Fruit fly (Drosophila melanogaster): ENCODE measurements around the gene Skel.
A peak's percentile ranks its signal among the peaks of the same experiment; 100 is the strongest.

The Skel gene

dm6 chr3R:10699020-10699951, 12.5 kb downstream of the Skel start (continued):
- TF ChIP-seq CG17385 (GFP tag; optimal IDR thresholded peaks at IDR 0.05) (no peak), CG16779 (GFP tag; IDR thresholded peaks at IDR 0.05) (no peak), CG10979 (tag; optimal IDR thresholded peaks at IDR 0.05) (no peak), repo (GFP tag; optimal IDR thresholded peaks at IDR 0.05) (no peak), bowl (GFP tag; IDR thresholded peaks at IDR 0.05) (no peak), Taf1 (GFP tag; IDR thresholded peaks at IDR 0.05) (no peak), lola (GFP tag; optimal IDR thresholded peaks at IDR 0.05) (no peak), Jarid2 (GFP tag; optimal IDR thresholded peaks at IDR 0.05) (peak; percentile 36), Hey (tag; optimal IDR thresholded peaks at IDR 0.05) (peak; percentile 76), ac (GFP tag; optimal IDR thresholded peaks at IDR 0.05) (no peak), Hmr (GFP tag; optimal IDR thresholded peaks at IDR 0.05) (peak; percentile 71), corto (GFP tag; optimal IDR thresholded peaks at IDR 0.05) (no peak), gt (GFP tag; IDR thresholded peaks at IDR 0.05) (no peak), Vsx1 (GFP tag; optimal IDR thresholded peaks at IDR 0.05) (no peak), CoRest (tag; optimal IDR thresholded peaks at IDR 0.05) (peak; percentile 25), CG12391 (tag; optimal IDR thresholded peaks at IDR 0.05) (peak; percentile 10), nerfin-1 (tag; optimal IDR thresholded peaks at IDR 0.05) (no peak), CG10543 (GFP tag; optimal IDR thresholded peaks at IDR 0.05) (peak; percentile 39), dmrt99B (tag; optimal IDR thresholded peaks at IDR 0.05) (no peak), Lpt (GFP tag; optimal IDR thresholded peaks at IDR 0.05) (no peak), lilli (GFP tag; optimal IDR thresholded peaks at IDR 0.05) (peak; percentile 53), CG2120 (GFP tag; optimal IDR thresholded peaks at IDR 0.05) (peak; percentile 81), tna (GFP tag; IDR thresholded peaks at IDR 0.05; ENCODE audit: partially characterized antibody) (no peak), Hsf (GFP tag; optimal IDR thresholded peaks at IDR 0.05) (peak; percentile 6), CG11456 (GFP tag; IDR thresholded peaks at IDR 0.05) (no peak), NC2α (GFP tag; optimal IDR thresholded peaks at IDR 0.05) (no peak), esg (GFP tag; conservative IDR thresholded peaks at IDR 0.05) (no peak), Rfx (GFP tag; IDR thresholded peaks at IDR 0.05) (peak; percentile 55), nom (GFP tag; optimal IDR thresholded peaks at IDR 0.05) (no peak), CG14441 (GFP tag; IDR thresholded peaks at IDR 0.05) (no peak), zfh2 (GFP tag; optimal IDR thresholded peaks at IDR 0.05) (peak; percentile 45), Mad (GFP tag; optimal IDR thresholded peaks at IDR 0.05) (no peak), Hr39 (optimal IDR thresholded peaks at IDR 0.05) (no peak), ind (GFP tag; optimal IDR thresholded peaks at IDR 0.05) (peak; percentile 22), CG6813 (GFP tag; optimal IDR thresholded peaks at IDR 0.05) (peak; percentile 24), CG10267 (tag; optimal IDR thresholded peaks at IDR 0.05) (no peak), CHES-1-like (GFP tag; optimal IDR thresholded peaks at IDR 0.05) (peak; percentile 27), CG13624 (GFP tag; optimal IDR thresholded peaks at IDR 0.05) (no peak), CG6683 (GFP tag; optimal IDR thresholded peaks at IDR 0.05) (no peak), lab (GFP tag; optimal IDR thresholded peaks at IDR 0.05) (peak; percentile 63), knrl (GFP tag; IDR thresholded peaks at IDR 0.05; ENCODE audit: partially characterized antibody) (no peak), pho (GFP tag; optimal IDR thresholded peaks at IDR 0.05) (no peak), CG18619 (GFP tag; optimal IDR thresholded peaks at IDR 0.05) (no peak), seq (GFP tag; IDR thresholded peaks at IDR 0.05) (peak; percentile 47; the same call in 1 of the 2 replicates), prd (optimal IDR thresholded peaks at IDR 0.05) (no peak), prd (GFP tag; IDR thresholded peaks at IDR 0.05) (no peak), caup (GFP tag; optimal IDR thresholded peaks at IDR 0.05; ENCODE audit: severe bottlenecking) (peak; percentile 23), jumu (GFP tag; optimal IDR thresholded peaks at IDR 0.05) (no peak)

Data from whole organism, embryonic.